Worm (Caenorhabditis elegans): ENCODE measurements around the gene C49H3.4.

- TF ChIP-seq pha-4 (tag; optimal IDR thresholded peaks at IDR 0.05) (no peak), ceh-79 (tag; optimal IDR thresholded peaks at IDR 0.05) (no peak), madf-3 (GFP tag; IDR thresholded peaks at IDR 0.05) (peak; percentile 24; the same call in 1 of the 2 replicates), efl-1 (GFP tag; optimal IDR thresholded peaks at IDR 0.05) (no peak)
These were observed 10.1 kb downstream of the C49H3.4 start for ce11 chrIV:7924975-7925828.
